Fruit fly (Drosophila melanogaster) whole organism, adult: ENCODE data around the gene CG3223.

ENCODE experiments used
- CG7101 ChIP-seq: fragments of 200-800 bp; sonication (Bioruptor generic); optimal IDR thresholded peaks from 2 replicates; lab custom pipeline; 2018; ENCODE audit warnings: missing biosample characterization, mild to moderate bottlenecking, missing genetic modification characterization, moderate library complexity
- cnc ChIP-seq, 2 experiments: fragments of >200 bp; optimal IDR thresholded peaks; 2 replicates each; lab custom pipeline; 2017
- kay ChIP-seq: fragments of 200-800 bp; sonication (Bioruptor generic); peaks from one replicate; lab custom pipeline; 2016; ENCODE audit warnings: missing biosample characterization, missing genetic modification characterization, borderline replicate concordance
- pad ChIP-seq: fragments of 200-800 bp; sonication (Bioruptor generic); optimal IDR thresholded peaks from 3 replicates; lab custom pipeline; 2017; ENCODE audit warnings: missing biosample characterization, missing genetic modification characterization, mild to moderate bottlenecking, moderate library complexity, missing genetic modification reagents

DNA sequence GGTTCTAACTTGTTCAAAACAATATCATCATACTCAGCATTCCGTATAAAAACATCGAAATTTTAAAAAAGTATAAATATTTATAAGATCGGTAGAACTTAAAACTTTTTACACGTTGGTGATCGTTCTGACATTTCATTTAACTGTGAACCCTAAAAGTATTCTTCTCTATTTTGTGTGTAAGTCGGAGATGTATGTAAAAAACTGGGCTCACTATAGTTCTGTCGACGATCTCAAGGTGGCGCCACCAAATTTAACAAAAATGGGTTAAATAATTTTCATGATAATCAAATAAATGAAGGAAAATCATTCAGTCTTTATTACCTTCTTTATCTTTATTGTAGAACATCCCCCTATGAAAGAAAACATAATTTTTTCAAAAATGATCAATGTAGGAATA, 27.8 kb upstream of the CG3223 start:
- TF ChIP-seq CG7101 (tag; lab: Kevin White, UChicago) (no peak), kay (GFP tag; lab: Kevin White, UChicago) (no peak), cnc (optimal IDR thresholded peaks at IDR 0.05; lab: Kevin White, UChicago) (no peak), pad (no peak)
